Fruit fly (Drosophila melanogaster): ENCODE results near the gene sov.

The sov gene

dm6 chrX:6770924-6771323 is 14.8 kb downstream of the sov start, which contains the start of gene Coq7 (continued):
- peak; percentile 91 for TF ChIP-seq Dbx (GFP tag; IDR thresholded peaks at IDR 0.05)
- TF ChIP-seq CG8478 (optimal IDR thresholded peaks at IDR 0.05), result no peak
- TF ChIP-seq CG13775 (GFP tag; optimal IDR thresholded peaks at IDR 0.05), result peak; percentile 88
- TF ChIP-seq bsh (GFP tag; optimal IDR thresholded peaks at IDR 0.05), result peak in 1 of 2 experiments; percentile 87
- peak; percentile 67 for TF ChIP-seq mam (GFP tag; optimal IDR thresholded peaks at IDR 0.05)
- no peak for TF ChIP-seq Fer2 (tag; optimal IDR thresholded peaks at IDR 0.05)
- peak; percentile 99 for TF ChIP-seq Scr (GFP tag; IDR thresholded peaks at IDR 0.05; ENCODE audit: partially characterized antibody)
- no peak for TF ChIP-seq tap (tag; optimal IDR thresholded peaks at IDR 0.05)
- TF ChIP-seq Hr39 (optimal IDR thresholded peaks at IDR 0.05), result no peak
- TF ChIP-seq pita (GFP tag; optimal IDR thresholded peaks at IDR 0.05), result no peak
- TF ChIP-seq CG18764 (GFP tag; optimal IDR thresholded peaks at IDR 0.05), result peak; percentile 84
- TF ChIP-seq en (GFP tag; optimal IDR thresholded peaks at IDR 0.05), result no peak
- no peak for TF ChIP-seq lab (GFP tag; optimal IDR thresholded peaks at IDR 0.05)
- TF ChIP-seq Spps (tag; optimal IDR thresholded peaks at IDR 0.05), result peak; percentile 73
- no peak for TF ChIP-seq nom (GFP tag; optimal IDR thresholded peaks at IDR 0.05)
- TF ChIP-seq Antp (GFP tag; optimal IDR thresholded peaks at IDR 0.05), result peak; percentile 45
- peak; percentile 68 for TF ChIP-seq CG4328 (GFP tag; optimal IDR thresholded peaks at IDR 0.05)
- TF ChIP-seq trh (GFP tag; optimal IDR thresholded peaks at IDR 0.05), result peak; percentile 58
- no peak for TF ChIP-seq CG3163 (GFP tag; optimal IDR thresholded peaks at IDR 0.05)
- TF ChIP-seq Dp (GFP tag; optimal IDR thresholded peaks at IDR 0.05), result peak; percentile 32
- TF ChIP-seq CG17328 (GFP tag; IDR thresholded peaks at IDR 0.05), result peak; percentile 85
- no peak for TF ChIP-seq B-H2 (GFP tag; optimal IDR thresholded peaks at IDR 0.05)
- TF ChIP-seq Doc2 (GFP tag; IDR thresholded peaks at IDR 0.05), result peak; percentile 61; the same call in 1 of the 2 replicates
- TF ChIP-seq CG14965 (GFP tag; optimal IDR thresholded peaks at IDR 0.05; ENCODE audit: borderline replicate concordance), result no peak
- no peak for TF ChIP-seq dmrt99B (tag; optimal IDR thresholded peaks at IDR 0.05)
- TF ChIP-seq br (optimal IDR thresholded peaks at IDR 0.05), result no peak
- TF ChIP-seq hbn (GFP tag; IDR thresholded peaks at IDR 0.05; ENCODE audit: partially characterized antibody), result peak; percentile 97
- TF ChIP-seq bbx (GFP tag; IDR thresholded peaks at IDR 0.05; ENCODE audit: partially characterized antibody), result peak; percentile 95
- TF ChIP-seq Dip2 (GFP tag; IDR thresholded peaks at IDR 0.05), result no peak
- TF ChIP-seq tgo (GFP tag; IDR thresholded peaks at IDR 0.05), result peak; percentile 91
- peak; percentile 81 for TF ChIP-seq CG11560 (tag; IDR thresholded peaks at IDR 0.05)
- TF ChIP-seq pfk (GFP tag; optimal IDR thresholded peaks at IDR 0.05), result no peak
- peak; percentile 86 for TF ChIP-seq trem (tag; optimal IDR thresholded peaks at IDR 0.05)
- peak; percentile 87 for TF ChIP-seq HLH3B (GFP tag; IDR thresholded peaks at IDR 0.05)
- TF ChIP-seq H15 (GFP tag; IDR thresholded peaks at IDR 0.05), result peak; percentile 88
- TF ChIP-seq slbo (GFP tag; IDR thresholded peaks at IDR 0.05), result peak; percentile 96
- TF ChIP-seq CG18619 (GFP tag; optimal IDR thresholded peaks at IDR 0.05), result peak; percentile 80
- TF ChIP-seq Deaf1 (tag; optimal IDR thresholded peaks at IDR 0.05), result no peak
- TF ChIP-seq ERR (GFP tag; optimal IDR thresholded peaks at IDR 0.05), result peak; percentile 39
- peak; percentile 92 for TF ChIP-seq HmgZ (tag; optimal IDR thresholded peaks at IDR 0.05)
- no peak for TF ChIP-seq tll (GFP tag; optimal IDR thresholded peaks at IDR 0.05)
- TF ChIP-seq chinmo (GFP tag; IDR thresholded peaks at IDR 0.05; ENCODE audit: partially characterized antibody), result peak; percentile 94
- peak; percentile 91 for TF ChIP-seq ind (GFP tag; optimal IDR thresholded peaks at IDR 0.05)
- peak; percentile 92 for TF ChIP-seq CG32532 (GFP tag; IDR thresholded peaks at IDR 0.05)
- peak; percentile 82 for TF ChIP-seq CG11085 (GFP tag; IDR thresholded peaks at IDR 0.05)
- TF ChIP-seq CG1233 (GFP tag; optimal IDR thresholded peaks at IDR 0.05), result no peak
- peak; percentile 78 for TF ChIP-seq CG1024 (GFP tag; IDR thresholded peaks at IDR 0.05)
- peak; percentile 91 for TF ChIP-seq al (GFP tag; IDR thresholded peaks at IDR 0.05)
- TF ChIP-seq CG8388 (GFP tag; optimal IDR thresholded peaks at IDR 0.05), result peak; percentile 80
- peak; percentile 88 for TF ChIP-seq CG2889 (GFP tag; IDR thresholded peaks at IDR 0.05)
- TF ChIP-seq vvl (GFP tag; IDR thresholded peaks at IDR 0.05), result peak; percentile 96
- TF ChIP-seq jing (GFP tag; optimal IDR thresholded peaks at IDR 0.05), result peak; percentile 65
